Worm (Caenorhabditis elegans) whole organism, L1 larva: ENCODE results near the gene ubc-26.

Source experiments
- ceh-82 ChIP-seq, 3 experiments: fragments of 150-350 bp in 1 of 3; sonication (generic microtip) in 2 of 3; optimal IDR thresholded peaks; 2 replicates each; lab custom pipeline; 2014 to 2017; ENCODE audit warnings: missing biosample characterization in 3 of 3, missing genetic modification characterization in 3 of 3
- fos-1 ChIP-seq: fragments of 150-350 bp; optimal IDR thresholded peaks from 2 replicates; lab custom pipeline; 2014; ENCODE audit warnings: missing biosample characterization, missing genetic modification characterization
- nhr-11 ChIP-seq: fragments of 150-350 bp; optimal IDR thresholded peaks from 2 replicates; lab custom pipeline; 2014; ENCODE audit warnings: missing biosample characterization, missing genetic modification characterization
- ztf-11 ChIP-seq, 2 experiments: sonication (generic microtip); optimal IDR thresholded peaks; 2 replicates each; lab custom pipeline; 2016 to 2017; ENCODE audit warnings: missing genetic modification characterization in 2 of 2, missing biosample characterization in 1 of 2, missing compliant biosample characterization in 1 of 2

- TF ChIP-seq fos-1 (tag; lab: Kevin White, UChicago), result no peak
- TF ChIP-seq ceh-82 (tag; optimal IDR thresholded peaks at IDR 0.05; lab: Kevin White, UChicago), result no peak
- TF ChIP-seq nhr-11 (tag; lab: Kevin White, UChicago), result no peak
- no peak for TF ChIP-seq ztf-11 (tag; optimal IDR thresholded peaks at IDR 0.05; lab: Kevin White, UChicago)
Observed at ce11 chrII:2943966-2944365, 43.8 kb upstream of the ubc-26 start, which contains the start of the genes irld-50 and irld-49.
